Worm (Caenorhabditis elegans) whole organism, late embryonic: ENCODE measurements around the gene T28D6.5.

Source experiments
- ceh-18 ChIP-seq: sonication (generic microtip); optimal IDR thresholded peaks from 2 replicates; lab custom pipeline; 2016; ENCODE audit warnings: missing genetic modification characterization, missing compliant biosample characterization
- fax-1 ChIP-seq: sonication (generic microtip); optimal IDR thresholded peaks from 2 replicates; lab custom pipeline; 2016; ENCODE audit warnings: missing genotype, missing genetic modification characterization, missing compliant biosample characterization
- hlh-30 ChIP-seq: sonication (generic microtip); optimal IDR thresholded peaks from 2 replicates; lab custom pipeline; 2017; ENCODE audit warnings: antibody characterized with exemption, missing genetic modification characterization, missing compliant biosample characterization; ENCODE audit not compliant: insufficient read depth
- nhr-11 ChIP-seq: fragments of 150-350 bp; optimal IDR thresholded peaks from 2 replicates; lab custom pipeline; 2014; ENCODE audit warnings: missing biosample characterization, missing genetic modification characterization
- nhr-232 ChIP-seq: sonication (generic microtip); optimal IDR thresholded peaks from 2 replicates; lab custom pipeline; 2016; ENCODE audit warnings: missing genetic modification characterization, missing compliant biosample characterization
- pag-3 ChIP-seq: sonication (generic microtip); optimal IDR thresholded peaks from 2 replicates; lab custom pipeline; 2016; ENCODE audit warnings: missing compliant biosample characterization, missing genetic modification characterization, borderline replicate concordance
- pha-4 ChIP-seq: fragments of 150-350 bp; optimal IDR thresholded peaks from 2 replicates; lab custom pipeline; 2018; ENCODE audit warnings: missing biosample characterization, missing genetic modification reagents, missing genetic modification characterization
- rnt-1 ChIP-seq: sonication (generic microtip); optimal IDR thresholded peaks from 2 replicates; lab custom pipeline; 2016; ENCODE audit warnings: missing genetic modification characterization, missing compliant biosample characterization

DNA sequence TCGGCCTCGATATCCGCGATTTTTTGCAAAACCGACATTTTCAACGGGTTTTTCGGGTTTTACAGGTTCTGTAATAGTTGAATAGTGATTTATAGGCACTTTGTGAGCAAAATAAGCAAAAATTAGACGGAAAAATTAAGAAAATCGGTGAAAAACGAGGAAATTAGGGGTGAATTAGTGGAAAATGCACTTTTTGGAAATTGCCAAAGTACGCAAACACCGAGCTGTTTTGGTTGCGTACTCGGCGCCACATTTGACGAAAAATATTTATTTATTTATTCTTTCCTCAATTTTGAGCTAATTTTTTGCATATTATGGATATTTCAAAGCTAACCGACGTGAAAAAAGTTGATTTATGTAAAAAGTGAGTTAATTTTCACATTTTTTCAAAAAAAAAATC, 9.6 kb downstream of the T28D6.5 start, which contains the start of the genes T28D6.6 and pen-2:
- TF ChIP-seq ceh-18 (tag; lab: Kevin White, UChicago): no peak
- TF ChIP-seq pha-4: no peak
- no peak for TF ChIP-seq pag-3 (tag; lab: Kevin White, UChicago)
- TF ChIP-seq hlh-30: no peak
- no peak for TF ChIP-seq nhr-232 (tag; lab: Kevin White, UChicago)
- no peak for TF ChIP-seq nhr-11 (tag; lab: Kevin White, UChicago)
- TF ChIP-seq fax-1 (tag; lab: Kevin White, UChicago): no peak
- TF ChIP-seq rnt-1 (tag; lab: Kevin White, UChicago): no peak
